Worm (Caenorhabditis elegans) whole organism, early embryonic: Measurements from ENCODE around the gene spp-16.

Experiments used
- B0310.2 ChIP-seq: sonication (generic microtip); optimal IDR thresholded peaks from 2 replicates; lab custom pipeline; 2016; ENCODE audit warnings: mild to moderate bottlenecking, missing genetic modification characterization, missing compliant biosample characterization
- F13C5.2 ChIP-seq: sonication (generic microtip); optimal IDR thresholded peaks from 2 replicates; lab custom pipeline; 2017; ENCODE audit warnings: mild to moderate bottlenecking, missing genetic modification characterization, inconsistent platforms, missing compliant biosample characterization
- aly-1 ChIP-seq: sonication (generic microtip); optimal IDR thresholded peaks from 2 replicates; lab custom pipeline; 2016; ENCODE audit warnings: missing genetic modification characterization, missing compliant biosample characterization
- ama-1 ChIP-seq: fragments of 150-350 bp; optimal IDR thresholded peaks from 2 replicates; lab custom pipeline; 2014
- ceh-13 ChIP-seq: fragments of 200-800 bp; sonication (Bioruptor generic); optimal IDR thresholded peaks from 2 replicates; lab custom pipeline; 2018; ENCODE audit warnings: mild to moderate bottlenecking, missing genetic modification characterization, missing compliant biosample characterization
- ceh-36 ChIP-seq: sonication (generic microtip); optimal IDR thresholded peaks from 2 replicates; lab custom pipeline; 2016; ENCODE audit warnings: missing genetic modification characterization, inconsistent platforms, missing compliant biosample characterization
- ets-7 ChIP-seq: sonication (generic microtip); optimal IDR thresholded peaks from 2 replicates; lab custom pipeline; 2016; ENCODE audit warnings: missing genotype, missing genetic modification characterization, missing compliant biosample characterization
- flt-1 ChIP-seq: fragments of 200-800 bp; sonication (Bioruptor generic); IDR thresholded peaks from 2 replicates; pipeline ENCODE4 v1.3.6; 2022; ENCODE audit warnings: missing genetic modification characterization, missing compliant biosample characterization
- hmbx-1 ChIP-seq: sonication (generic microtip); optimal IDR thresholded peaks from 2 replicates; lab custom pipeline; 2016; ENCODE audit warnings: mild to moderate bottlenecking, missing genetic modification characterization, missing compliant biosample characterization
- hmg-4 ChIP-seq: fragments of 200-800 bp; sonication (Bioruptor generic); optimal IDR thresholded peaks from 2 replicates; lab custom pipeline; 2018; ENCODE audit warnings: mild to moderate bottlenecking, missing genetic modification characterization, missing compliant biosample characterization
- hnd-1 ChIP-seq: sonication (generic microtip); optimal IDR thresholded peaks from 2 replicates; lab custom pipeline; 2016; ENCODE audit warnings: missing genetic modification characterization, missing compliant biosample characterization
- pes-1 ChIP-seq: fragments of 200-800 bp; sonication (Bioruptor generic); IDR thresholded peaks from 2 replicates; pipeline ENCODE4 v1.3.6; 2022; ENCODE audit warnings: missing genetic modification reagents, missing genetic modification characterization, missing compliant biosample characterization
- scrt-1 ChIP-seq: fragments of 200-800 bp; sonication (Bioruptor generic); IDR thresholded peaks from 2 replicates; pipeline ENCODE4 v1.3.6; 2022; ENCODE audit warnings: missing genetic modification characterization, missing compliant biosample characterization
- sea-1 ChIP-seq: fragments of 200-800 bp; sonication (Bioruptor generic); conservative IDR thresholded peaks from 2 replicates; pipeline ENCODE4 v1.3.6; 2022; ENCODE audit warnings: missing genetic modification characterization, missing compliant biosample characterization
- tbx-11 ChIP-seq: fragments of 200-800 bp; sonication (Bioruptor generic); IDR thresholded peaks from 2 replicates; pipeline ENCODE4 v1.3.6; 2022; ENCODE audit warnings: missing genetic modification characterization, missing compliant biosample characterization
- tbx-37 ChIP-seq: fragments of 200-800 bp; sonication (Bioruptor generic); conservative IDR thresholded peaks from 2 replicates; pipeline ENCODE4 v1.3.6; 2022; ENCODE audit warnings: missing genetic modification reagents, missing genetic modification characterization, missing compliant biosample characterization
- tra-4 ChIP-seq: sonication (generic microtip); optimal IDR thresholded peaks from 2 replicates; lab custom pipeline; 2017; ENCODE audit warnings: missing genetic modification characterization, missing compliant biosample characterization

Gene spp-16

ce11 chrV:10897106-10897171, 4.2 kb downstream of the spp-16 start, which contains the start of gene sec-61.G:
TSS of gene sec-61.G (minus strand) at chrV:10897143.
- TF ChIP-seq ceh-36 (tag; lab: Kevin White, UChicago) (no peak), ceh-13 (no peak), hmbx-1 (tag; lab: Kevin White, UChicago) (no peak)

- no peak for TF ChIP-seq B0310.2 (tag; lab: Kevin White, UChicago)
- no peak for TF ChIP-seq tbx-11 (GFP tag; lab: Robert Waterston, UW)
- no peak for TF ChIP-seq hnd-1 (tag; lab: Kevin White, UChicago)
These were observed 4.4 kb downstream of the spp-16 start for ce11 chrV:10896706-10897105.

ce11 chrV:10896295-10896694, 4.8 kb downstream of the spp-16 start, which contains the start of gene F32D8.13:
TSS of gene F32D8.13 (minus strand) at chrV:10896543.
- TF ChIP-seq tbx-11 (GFP tag; lab: Robert Waterston, UW) (no peak), tra-4 (tag; lab: Kevin White, UChicago) (no peak), hmg-4 (GFP tag; lab: Kevin White, UChicago) (no peak), ama-1 (no peak), ets-7 (tag; lab: Kevin White, UChicago) (no peak), scrt-1 (GFP tag; lab: Robert Waterston, UW) (no peak), aly-1 (tag; lab: Kevin White, UChicago) (no peak), ceh-36 (tag; lab: Kevin White, UChicago) (no peak), B0310.2 (tag; lab: Kevin White, UChicago) (no peak)

- TF ChIP-seq hmbx-1 (tag; lab: Kevin White, UChicago) (no peak), hmg-4 (GFP tag; lab: Kevin White, UChicago) (no peak), ets-7 (tag; lab: Kevin White, UChicago) (no peak), sea-1 (GFP tag; lab: Robert Waterston, UW) (no peak), pes-1 (GFP tag; lab: Robert Waterston, UW) (peak; percentile 28; the same call in 1 of the 2 replicates), ceh-36 (tag; lab: Kevin White, UChicago) (no peak), B0310.2 (tag; lab: Kevin White, UChicago) (no peak), tra-4 (tag; lab: Kevin White, UChicago) (no peak), tbx-37 (peak; percentile 69), hnd-1 (tag; lab: Kevin White, UChicago) (no peak), aly-1 (tag; lab: Kevin White, UChicago) (no peak), ceh-13 (no peak), tbx-11 (GFP tag; lab: Robert Waterston, UW) (no peak), F13C5.2 (tag; lab: Kevin White, UChicago) (peak; percentile 19), flt-1 (no peak; the same call in 1 of the 2 replicates), ama-1 (no peak), scrt-1 (GFP tag; lab: Robert Waterston, UW) (no peak)
These were observed 6.5 kb downstream of the spp-16 start, which contains the start of the genes F32D8.14 and F32D8.5 for ce11 chrV:10894601-10895000. TSS of gene F32D8.14 (minus strand) at chrV:10894788. TSS of gene F32D8.5 (plus strand) at chrV:10894800.

- TF ChIP-seq tra-4 (tag; lab: Kevin White, UChicago) (no peak), B0310.2 (tag; lab: Kevin White, UChicago) (no peak), ceh-13 (no peak), tbx-37 (no peak), F13C5.2 (tag; lab: Kevin White, UChicago) (no peak), ceh-36 (tag; lab: Kevin White, UChicago) (no peak), aly-1 (tag; lab: Kevin White, UChicago) (no peak)
These were observed 7.5 kb downstream of the spp-16 start, which contains the start of gene F32D8.4 for ce11 chrV:10893510-10894128. TSS of gene F32D8.4 (minus strand) at chrV:10893560.

- no peak for TF ChIP-seq tbx-11 (GFP tag; lab: Robert Waterston, UW)
- TF ChIP-seq ceh-13: no peak
- no peak for TF ChIP-seq ceh-36 (tag; lab: Kevin White, UChicago)
- TF ChIP-seq tbx-37: no peak
- no peak for TF ChIP-seq pes-1 (GFP tag; lab: Robert Waterston, UW)
- TF ChIP-seq flt-1: no peak
- no peak for TF ChIP-seq B0310.2 (tag; lab: Kevin White, UChicago)
- no peak for TF ChIP-seq hmbx-1 (tag; lab: Kevin White, UChicago)
- no peak for TF ChIP-seq scrt-1 (GFP tag; lab: Robert Waterston, UW)
- no peak for TF ChIP-seq hmg-4 (GFP tag; lab: Kevin White, UChicago)
- no peak for TF ChIP-seq sea-1 (GFP tag; lab: Robert Waterston, UW)
- TF ChIP-seq ama-1: no peak
- no peak for TF ChIP-seq ets-7 (tag; lab: Kevin White, UChicago)
- TF ChIP-seq F13C5.2 (tag; lab: Kevin White, UChicago): no peak
- no peak for TF ChIP-seq aly-1 (tag; lab: Kevin White, UChicago)
- TF ChIP-seq hnd-1 (tag; lab: Kevin White, UChicago): no peak
- TF ChIP-seq tra-4 (tag; lab: Kevin White, UChicago): no peak
These were observed 10.1 kb downstream of the spp-16 start, which contains the start of gene F32D8.12 for ce11 chrV:10890980-10891379. TSS of gene F32D8.12 (minus strand) at chrV:10891027.

- TF ChIP-seq ets-7 (tag; lab: Kevin White, UChicago) (no peak), hnd-1 (tag; lab: Kevin White, UChicago) (no peak), ceh-36 (tag; lab: Kevin White, UChicago) (no peak)
These were observed 11.3 kb downstream of the spp-16 start for ce11 chrV:10889774-10890173.

ce11 chrV:10889036-10889435, 12.1 kb downstream of the spp-16 start, which contains the start of gene F32D8.11:
TSS of gene F32D8.11 (minus strand) at chrV:10889136.
- TF ChIP-seq sea-1 (GFP tag; lab: Robert Waterston, UW) (no peak), hmbx-1 (tag; lab: Kevin White, UChicago) (no peak), ceh-13 (no peak), hmg-4 (GFP tag; lab: Kevin White, UChicago) (no peak), scrt-1 (GFP tag; lab: Robert Waterston, UW) (no peak), pes-1 (GFP tag; lab: Robert Waterston, UW) (no peak), F13C5.2 (tag; lab: Kevin White, UChicago) (no peak), tra-4 (tag; lab: Kevin White, UChicago) (no peak), aly-1 (tag; lab: Kevin White, UChicago) (no peak), ets-7 (tag; lab: Kevin White, UChicago) (no peak), ama-1 (no peak), flt-1 (no peak), hnd-1 (tag; lab: Kevin White, UChicago) (no peak)
